Fruit fly (Drosophila melanogaster): ENCODE data around the gene CG9500.
A peak's percentile ranks its signal among the peaks of the same experiment; 100 is the strongest.

CG9500 gene

DNA sequence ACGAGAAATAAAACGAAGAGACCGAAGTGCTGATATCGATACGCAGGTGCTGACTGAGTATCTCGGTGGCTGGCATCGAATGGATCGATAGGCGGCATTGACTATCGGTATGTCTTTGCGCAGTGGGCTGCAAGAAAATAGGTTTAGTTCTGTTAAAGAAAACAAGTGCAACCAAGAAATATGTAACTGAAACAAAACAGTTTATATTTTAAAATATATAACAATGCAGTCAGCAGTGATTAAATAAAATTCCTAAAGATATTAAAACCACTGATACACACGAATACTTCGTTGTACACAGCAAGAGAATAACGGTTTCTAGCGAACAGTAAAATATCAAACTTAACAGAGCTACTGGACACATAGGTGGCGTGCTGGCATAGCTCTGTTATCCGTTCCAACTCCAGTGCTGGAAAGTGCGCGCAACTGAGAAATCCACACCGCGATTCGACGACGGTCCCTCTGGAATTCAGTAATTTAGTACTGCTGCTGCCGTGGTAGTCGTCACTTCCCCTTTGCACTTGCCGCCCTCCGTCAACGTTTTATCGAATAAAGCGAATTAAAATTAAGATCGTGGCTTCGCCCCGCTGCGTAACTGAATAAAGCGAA is 19.6 kb downstream of the CG9500 start, which contains the start of the genes Pez and Cpr (continued):
- TF ChIP-seq Mes4 (GFP tag; optimal IDR thresholded peaks at IDR 0.05) (peak; percentile 14), CG17385 (GFP tag; optimal IDR thresholded peaks at IDR 0.05) (no peak), CG6765 (GFP tag; optimal IDR thresholded peaks at IDR 0.05) (peak; percentile 22), CG16779 (GFP tag; IDR thresholded peaks at IDR 0.05) (no peak), az2 (GFP tag; optimal IDR thresholded peaks at IDR 0.05) (no peak), gcm2 (GFP tag; optimal IDR thresholded peaks at IDR 0.05) (no peak), CG5180 (GFP tag; optimal IDR thresholded peaks at IDR 0.05) (peak; percentile 36), Ets97D (GFP tag; optimal IDR thresholded peaks at IDR 0.05) (peak; percentile 77), pum (GFP tag; optimal IDR thresholded peaks at IDR 0.05) (no peak), CG10209 (GFP tag; optimal IDR thresholded peaks at IDR 0.05) (peak; percentile 42), ken (GFP tag; IDR thresholded peaks at IDR 0.05) (peak; percentile 72; the same call in 2 of the 3 replicates), bcd (GFP tag; optimal IDR thresholded peaks at IDR 0.05) (peak; percentile 56), pb (GFP tag; optimal IDR thresholded peaks at IDR 0.05) (no peak), Awh (GFP tag; IDR thresholded peaks at IDR 0.05) (no peak), CG3726 (GFP tag; IDR thresholded peaks at IDR 0.05) (no peak), jumu (GFP tag; optimal IDR thresholded peaks at IDR 0.05) (peak; percentile 31), B-H2 (GFP tag; optimal IDR thresholded peaks at IDR 0.05) (no peak), CTCF (GFP tag; optimal IDR thresholded peaks at IDR 0.05) (peak; percentile 96), ssp (GFP tag; IDR thresholded peaks at IDR 0.05) (no peak), esg (GFP tag; conservative IDR thresholded peaks at IDR 0.05) (no peak), org-1 (GFP tag; optimal IDR thresholded peaks at IDR 0.05) (no peak), dmrt99B (tag; optimal IDR thresholded peaks at IDR 0.05) (no peak), CG5245 (GFP tag; optimal IDR thresholded peaks at IDR 0.05) (no peak), CG31441 (GFP tag; IDR thresholded peaks at IDR 0.05) (no peak), Hmx (GFP tag; optimal IDR thresholded peaks at IDR 0.05) (no peak), CG12659 (GFP tag; optimal IDR thresholded peaks at IDR 0.05) (peak; percentile 74), Hand (GFP tag; optimal IDR thresholded peaks at IDR 0.05) (no peak), hbn (GFP tag; IDR thresholded peaks at IDR 0.05; ENCODE audit: partially characterized antibody) (peak; percentile 76), fd3F (GFP tag; optimal IDR thresholded peaks at IDR 0.05) (no peak), rib (GFP tag; IDR thresholded peaks at IDR 0.05) (no peak), CG6272 (GFP tag; IDR thresholded peaks at IDR 0.05) (no peak), sima (GFP tag; optimal IDR thresholded peaks at IDR 0.05) (no peak), gro (GFP tag; optimal IDR thresholded peaks at IDR 0.05) (peak; percentile 46), nerfin-1 (tag; optimal IDR thresholded peaks at IDR 0.05) (no peak), jigr1 (GFP tag; IDR thresholded peaks at IDR 0.05) (no peak), CG8924 (tag; optimal IDR thresholded peaks at IDR 0.05) (peak; percentile 49), CG17359 (tag; optimal IDR thresholded peaks at IDR 0.05) (no peak), Sox102F (GFP tag; optimal IDR thresholded peaks at IDR 0.05) (no peak), CG13424 (tag; optimal IDR thresholded peaks at IDR 0.05) (peak; percentile 9), shn (GFP tag; optimal IDR thresholded peaks at IDR 0.05) (no peak), CG11093 (GFP tag; IDR thresholded peaks at IDR 0.05) (no peak), Atf-2 (GFP tag; optimal IDR thresholded peaks at IDR 0.05) (no peak), her (GFP tag; optimal IDR thresholded peaks at IDR 0.05) (peak; percentile 60), dm (GFP tag; optimal IDR thresholded peaks at IDR 0.05) (peak; percentile 23), kah (GFP tag; optimal IDR thresholded peaks at IDR 0.05) (no peak), Xrp1 (GFP tag; IDR thresholded peaks at IDR 0.05) (no peak), CG12236 (GFP tag; optimal IDR thresholded peaks at IDR 0.05) (no peak), CG18011 (GFP tag; optimal IDR thresholded peaks at IDR 0.05) (no peak), CG7372 (GFP tag; IDR thresholded peaks at IDR 0.05) (no peak), insv (GFP tag; optimal IDR thresholded peaks at IDR 0.05) (peak in 1 of 2 experiments; percentile 44), CG12744 (GFP tag; optimal IDR thresholded peaks at IDR 0.05) (no peak), crp (GFP tag; optimal IDR thresholded peaks at IDR 0.05) (no peak)

All from whole organism, embryonic.